Worm (Caenorhabditis elegans): ENCODE data around the gene snx-17.
A peak's percentile ranks its signal among the peaks of the same experiment; 100 is the strongest.

The snx-17 gene

ce11 chrX:13104966-13105365 lies 17.1 kb downstream of the snx-17 start, which contains the start of gene F17H10.1 (continued):
- no peak for TF ChIP-seq egl-13 (tag; optimal IDR thresholded peaks at IDR 0.05)
- TF ChIP-seq swsn-7 (tag; optimal IDR thresholded peaks at IDR 0.05): peak; percentile 58
- TF ChIP-seq isw-1 (GFP tag; IDR thresholded peaks at IDR 0.05): no peak
- TF ChIP-seq aha-1 (tag; optimal IDR thresholded peaks at IDR 0.05): no peak
- peak; percentile 67 for TF ChIP-seq lin-13 (GFP tag; optimal IDR thresholded peaks at IDR 0.05)
- peak; percentile 18 for TF ChIP-seq sox-4 (tag; optimal IDR thresholded peaks at IDR 0.05)
- TF ChIP-seq tbx-2 (tag; optimal IDR thresholded peaks at IDR 0.05): peak; percentile 72
- peak; percentile 71 for TF ChIP-seq lir-3 (tag; optimal IDR thresholded peaks at IDR 0.05; ENCODE audit: poor library complexity)
- TF ChIP-seq mdl-1 (tag; optimal IDR thresholded peaks at IDR 0.05): peak; percentile 28 to 98
- peak; percentile 86 for TF ChIP-seq unc-130 (tag; optimal IDR thresholded peaks at IDR 0.05)
- peak in 5 of 6 experiments; percentile 30 to 95 (median 65) for TF ChIP-seq elt-3 (tag; optimal IDR thresholded peaks at IDR 0.05)
- TF ChIP-seq pax-3 (tag; optimal IDR thresholded peaks at IDR 0.05): peak; percentile 19
- TF ChIP-seq ama-1 (optimal IDR thresholded peaks at IDR 0.05): no peak

- TF ChIP-seq nhr-237 (tag; optimal IDR thresholded peaks at IDR 0.05) (no peak), unc-62 (GFP tag; optimal IDR thresholded peaks at IDR 0.05) (no peak), lsy-2 (tag; optimal IDR thresholded peaks at IDR 0.05) (no peak), fkh-10 (GFP tag; optimal IDR thresholded peaks at IDR 0.05) (no peak), nhr-20 (tag; optimal IDR thresholded peaks at IDR 0.05) (no peak), unc-30 (tag; optimal IDR thresholded peaks at IDR 0.05) (no peak), ces-1 (GFP tag; optimal IDR thresholded peaks at IDR 0.05) (no peak), dsc-1 (tag; optimal IDR thresholded peaks at IDR 0.05) (no peak), aly-2 (tag; optimal IDR thresholded peaks at IDR 0.05) (no peak)
Measured at ce11 chrX:13102838-13103237, 19.3 kb downstream of the snx-17 start.

- TF ChIP-seq unc-98 (GFP tag; IDR thresholded peaks at IDR 0.05) (no peak), nhr-84 (tag; optimal IDR thresholded peaks at IDR 0.05) (no peak), elt-2 (tag; optimal IDR thresholded peaks at IDR 0.05) (no peak), efl-1 (optimal IDR thresholded peaks at IDR 0.05) (no peak), efl-1 (GFP tag; optimal IDR thresholded peaks at IDR 0.05 in 1 of 2) (peak in 1 of 2 experiments; percentile 46), hpl-2 (GFP tag; optimal IDR thresholded peaks at IDR 0.05) (no peak), tbx-2 (tag; optimal IDR thresholded peaks at IDR 0.05) (no peak)
Measured at ce11 chrX:13100410-13100809, 21.7 kb downstream of the snx-17 start, which contains the start of gene R03G8.6. Gene R03G8.6 (minus strand): TSS chrX:13100510.

ce11 chrX:13091199-13091598 lies 30.9 kb downstream of the snx-17 start:
- no peak for TF ChIP-seq sup-37 (GFP tag; optimal IDR thresholded peaks at IDR 0.05)
- TF ChIP-seq dsc-1 (tag; optimal IDR thresholded peaks at IDR 0.05): no peak
- no peak for TF ChIP-seq nhr-90 (tag; optimal IDR thresholded peaks at IDR 0.05; ENCODE audit: poor library complexity)
- TF ChIP-seq nhr-19 (GFP tag; conservative IDR thresholded peaks at IDR 0.05): no peak
- no peak for TF ChIP-seq ama-1 (optimal IDR thresholded peaks at IDR 0.05)
- no peak for TF ChIP-seq irx-1 (tag; optimal IDR thresholded peaks at IDR 0.05)
- TF ChIP-seq ceh-63 (GFP tag; optimal IDR thresholded peaks at IDR 0.05): no peak
- TF ChIP-seq alr-1 (tag; optimal IDR thresholded peaks at IDR 0.05; ENCODE audit: borderline replicate concordance): no peak
- no peak for TF ChIP-seq F16B12.6 (tag; optimal IDR thresholded peaks at IDR 0.05)

ce11 chrX:13090665-13091064 lies 31.4 kb downstream of the snx-17 start, which contains the start of gene R03G8.3:
Gene R03G8.3 (plus strand): TSS chrX:13090965.
- TF ChIP-seq nhr-20 (tag; optimal IDR thresholded peaks at IDR 0.05): no peak
- TF ChIP-seq nhr-11 (tag; optimal IDR thresholded peaks at IDR 0.05): no peak
- TF ChIP-seq unc-86 (tag; optimal IDR thresholded peaks at IDR 0.05): no peak
- no peak for TF ChIP-seq hlh-4 (tag; optimal IDR thresholded peaks at IDR 0.05)
- no peak for TF ChIP-seq grh-1 (GFP tag; IDR thresholded peaks at IDR 0.05)
- no peak for TF ChIP-seq dsc-1 (tag; optimal IDR thresholded peaks at IDR 0.05)
- TF ChIP-seq mep-1 (tag; optimal IDR thresholded peaks at IDR 0.05): no peak
- no peak for TF ChIP-seq mdl-1 (tag; optimal IDR thresholded peaks at IDR 0.05)
- no peak for TF ChIP-seq nhr-71 (tag; optimal IDR thresholded peaks at IDR 0.05)
- no peak for TF ChIP-seq sup-37 (GFP tag; optimal IDR thresholded peaks at IDR 0.05)
- TF ChIP-seq snpc-4 (tag; optimal IDR thresholded peaks at IDR 0.05): no peak
- no peak for TF ChIP-seq fkh-10 (GFP tag; optimal IDR thresholded peaks at IDR 0.05)
- no peak for TF ChIP-seq C04F5.9 (tag; optimal IDR thresholded peaks at IDR 0.05)

Measured in whole organism, L1 larva.